Fruit fly (Drosophila melanogaster): ENCODE measurements around the gene mRpS6.

Gene mRpS6

dm6 chr3L:4363887-4364794, at the start of gene mRpS6, which contains the start of gene Cip4 (continued):
- TF ChIP-seq CG1024 (GFP tag; IDR thresholded peaks at IDR 0.05) (peak; percentile 67), Tbp (GFP tag; optimal IDR thresholded peaks at IDR 0.05) (no peak), grn (GFP tag; optimal IDR thresholded peaks at IDR 0.05) (no peak), fu2 (GFP tag; optimal IDR thresholded peaks at IDR 0.05) (peak; percentile 10), fd64A (GFP tag; optimal IDR thresholded peaks at IDR 0.05) (no peak), CG9932 (GFP tag; IDR thresholded peaks at IDR 0.05) (peak; percentile 95), CG6254 (GFP tag; optimal IDR thresholded peaks at IDR 0.05) (no peak), vnd (GFP tag; IDR thresholded peaks at IDR 0.05; ENCODE audit: partially characterized antibody) (no peak), Gug (GFP tag; IDR thresholded peaks at IDR 0.05) (peak; percentile 40; the same call in 2 of the 4 replicates), pb (GFP tag; optimal IDR thresholded peaks at IDR 0.05) (no peak), CG2875 (GFP tag; optimal IDR thresholded peaks at IDR 0.05) (peak; percentile 34), Spps (tag; optimal IDR thresholded peaks at IDR 0.05) (peak; percentile 51), CG2116 (GFP tag; optimal IDR thresholded peaks at IDR 0.05) (peak; percentile 75), ftz-f1 (GFP tag; optimal IDR thresholded peaks at IDR 0.05) (no peak), CG14667 (GFP tag; IDR thresholded peaks at IDR 0.05) (no peak), hkb (optimal IDR thresholded peaks at IDR 0.05) (no peak), hkb (GFP tag; IDR thresholded peaks at IDR 0.05) (peak; percentile 79), org-1 (GFP tag; optimal IDR thresholded peaks at IDR 0.05) (peak; percentile 50), CG17802 (tag; optimal IDR thresholded peaks at IDR 0.05) (no peak), CG3726 (GFP tag; IDR thresholded peaks at IDR 0.05) (peak; percentile 76), CG16779 (GFP tag; IDR thresholded peaks at IDR 0.05) (peak; percentile 58; the same call in 1 of the 2 replicates), CoRest (tag; optimal IDR thresholded peaks at IDR 0.05) (peak; percentile 91), Rx (GFP tag; IDR thresholded peaks at IDR 0.05) (peak; percentile 64), CG2712 (tag; optimal IDR thresholded peaks at IDR 0.05) (peak; percentile 72), CG17612 (GFP tag; IDR thresholded peaks at IDR 0.05) (0 out of 2 replicates have a peak, but pooled peaks have one; percentile 23), sima (GFP tag; optimal IDR thresholded peaks at IDR 0.05) (no peak), NfI (GFP tag; optimal IDR thresholded peaks at IDR 0.05) (peak; percentile 85), CG3995 (GFP tag; optimal IDR thresholded peaks at IDR 0.05) (no peak), Neu2 (GFP tag; optimal IDR thresholded peaks at IDR 0.05; ENCODE audit: borderline replicate concordance) (no peak), Opbp (GFP tag; IDR thresholded peaks at IDR 0.05; ENCODE audit: partially characterized antibody) (peak; percentile 12; the same call in 1 of the 3 replicates), CG11247 (GFP tag; IDR thresholded peaks at IDR 0.05) (peak; percentile 83), CG3407 (GFP tag; optimal IDR thresholded peaks at IDR 0.05) (peak; percentile 51), CG6683 (GFP tag; optimal IDR thresholded peaks at IDR 0.05) (peak; percentile 48), unpg (GFP tag; optimal IDR thresholded peaks at IDR 0.05) (peak; percentile 86), CG7786 (GFP tag; optimal IDR thresholded peaks at IDR 0.05) (no peak), CG18619 (GFP tag; optimal IDR thresholded peaks at IDR 0.05) (peak; percentile 80), lola (GFP tag; optimal IDR thresholded peaks at IDR 0.05) (peak in 1 of 3 experiments; percentile 80), CG7928 (GFP tag; optimal IDR thresholded peaks at IDR 0.05) (no peak), CG3281 (GFP tag; optimal IDR thresholded peaks at IDR 0.05) (peak; percentile 6), Sin3A (optimal IDR thresholded peaks at IDR 0.05) (no peak), B-H2 (GFP tag; optimal IDR thresholded peaks at IDR 0.05) (peak; percentile 85), CG3838 (GFP tag; optimal IDR thresholded peaks at IDR 0.05) (peak; percentile 25), schlank (tag; optimal IDR thresholded peaks at IDR 0.05) (no peak), trem (tag; optimal IDR thresholded peaks at IDR 0.05) (peak; percentile 51), CG12071 (GFP tag; optimal IDR thresholded peaks at IDR 0.05) (no peak), CG4854 (GFP tag; optimal IDR thresholded peaks at IDR 0.05) (no peak), CG11093 (GFP tag; IDR thresholded peaks at IDR 0.05) (no peak), Side (GFP tag; optimal IDR thresholded peaks at IDR 0.05) (no peak), eve (GFP tag; optimal IDR thresholded peaks at IDR 0.05) (no peak)
